Worm (Caenorhabditis elegans) whole organism, L3 larva: Measurements from ENCODE around the gene T05C1.1.

Source experiments
- aly-2 ChIP-seq: fragments of 150-350 bp; optimal IDR thresholded peaks from 2 replicates; lab custom pipeline; 2014; ENCODE audit warnings: missing biosample characterization, missing genetic modification characterization
- daf-12 ChIP-seq: fragments of 150-350 bp; optimal IDR thresholded peaks from 2 replicates; lab custom pipeline; 2014; ENCODE audit warnings: missing biosample characterization, missing genetic modification reagents, missing genetic modification characterization
- fkh-10 ChIP-seq: sonication (generic microtip); optimal IDR thresholded peaks from 2 replicates; lab custom pipeline; 2017; ENCODE audit warnings: missing biosample characterization, missing genetic modification reagents, missing genetic modification characterization
- fos-1 ChIP-seq: fragments of 150-350 bp; optimal IDR thresholded peaks from 2 replicates; lab custom pipeline; 2014; ENCODE audit warnings: missing biosample characterization, missing genetic modification characterization
- lin-15B ChIP-seq: fragments of 150-350 bp; optimal IDR thresholded peaks from 2 replicates; lab custom pipeline; 2014; ENCODE audit warnings: missing biosample characterization, missing genetic modification characterization
- nhr-11 ChIP-seq: fragments of 150-350 bp; optimal IDR thresholded peaks from 2 replicates; lab custom pipeline; 2014; ENCODE audit warnings: missing biosample characterization, missing genetic modification characterization
- nhr-76 ChIP-seq: fragments of 150-350 bp; sonication (generic microtip); optimal IDR thresholded peaks from 5 replicates; lab custom pipeline; 2014; ENCODE audit warnings: missing biosample characterization, missing genetic modification characterization
- tbx-2 ChIP-seq: sonication (generic microtip); optimal IDR thresholded peaks from 2 replicates; lab custom pipeline; 2016; ENCODE audit warnings: mild to moderate bottlenecking, missing genetic modification characterization, missing compliant biosample characterization
- ztf-11 ChIP-seq: fragments of 150-350 bp; optimal IDR thresholded peaks from 2 replicates; lab custom pipeline; 2014; ENCODE audit warnings: missing biosample characterization, missing genetic modification characterization

ce11 chrII:4460851-4461250 is 17.6 kb upstream of the T05C1.1 start, which contains the start of the genes T12C9.7 and vps-18:
- TF ChIP-seq aly-2, result no peak
- no peak for TF ChIP-seq tbx-2
- no peak for TF ChIP-seq nhr-76 (tag; lab: Kevin White, UChicago)
- TF ChIP-seq ztf-11 (tag; lab: Kevin White, UChicago), result no peak
- no peak for TF ChIP-seq fos-1 (tag; lab: Kevin White, UChicago)
- no peak for TF ChIP-seq nhr-11 (tag; lab: Kevin White, UChicago)
- TF ChIP-seq daf-12 (tag; lab: Kevin White, UChicago), result no peak
- TF ChIP-seq lin-15B (tag; lab: Kevin White, UChicago), result no peak
- no peak for TF ChIP-seq fkh-10 (GFP tag; lab: Kevin White, UChicago)
